Worm (Caenorhabditis elegans) whole organism, L1 larva: ENCODE data around the gene otub-1.

Source experiments
- C16A3.4 ChIP-seq: fragments of 150-350 bp; optimal IDR thresholded peaks from 2 replicates; lab custom pipeline; 2014; ENCODE audit warnings: missing biosample characterization, missing genetic modification characterization
- F16B12.6 ChIP-seq: fragments of 150-350 bp; optimal IDR thresholded peaks from 2 replicates; lab custom pipeline; 2014; ENCODE audit warnings: missing biosample characterization, missing genetic modification characterization
- Y116A8C.19 ChIP-seq: sonication (generic microtip); optimal IDR thresholded peaks from 2 replicates; lab custom pipeline; 2016; ENCODE audit warnings: missing compliant biosample characterization, missing genetic modification characterization, borderline replicate concordance
- aha-1 ChIP-seq: fragments of 150-350 bp; optimal IDR thresholded peaks from 2 replicates; lab custom pipeline; 2014; ENCODE audit warnings: missing biosample characterization, missing genetic modification characterization
- aly-2 ChIP-seq: fragments of 150-350 bp; optimal IDR thresholded peaks from 2 replicates; lab custom pipeline; 2014; ENCODE audit warnings: missing biosample characterization, missing genetic modification characterization
- ceh-63 ChIP-seq: fragments of 200-800 bp; sonication (Bioruptor generic); optimal IDR thresholded peaks from 2 replicates; lab custom pipeline; 2018; ENCODE audit warnings: mild to moderate bottlenecking, missing genetic modification characterization, missing compliant biosample characterization
- ceh-8 ChIP-seq: fragments of 200-800 bp; sonication (Bioruptor generic); optimal IDR thresholded peaks from 2 replicates; lab custom pipeline; 2018; ENCODE audit warnings: mild to moderate bottlenecking, missing genetic modification characterization, moderate library complexity, missing compliant biosample characterization
- ceh-82 ChIP-seq, 3 experiments: fragments of 150-350 bp in 1 of 3; sonication (generic microtip) in 2 of 3; optimal IDR thresholded peaks; 2 replicates each; lab custom pipeline; 2014 to 2017; ENCODE audit warnings: missing biosample characterization in 3 of 3, missing genetic modification characterization in 3 of 3
- efl-1 ChIP-seq, 4 experiments: fragments of 150-350 bp; optimal IDR thresholded peaks in 3 of 4; peaks in 1 of 4; 1 replicate in 1 of 4; 2 replicates in 3 of 4; lab custom pipeline; 2014; ENCODE audit warnings: missing biosample characterization in 2 of 4, missing genetic modification characterization in 2 of 4, missing genetic modification reagents in 2 of 4
- egl-27 ChIP-seq, 2 experiments: fragments of 150-350 bp in 1 of 2; sonication (generic microtip); optimal IDR thresholded peaks; 3 replicates each; lab custom pipeline; 2017 to 2018; ENCODE audit warnings: missing biosample characterization in 2 of 2, missing genetic modification characterization in 2 of 2, missing genetic modification reagents in 2 of 2
- elt-3 ChIP-seq, 6 experiments: fragments of 150-350 bp in 1 of 6; sonication (generic microtip); optimal IDR thresholded peaks; 2 replicates each; lab custom pipeline; 2017 to 2018; ENCODE audit warnings: missing biosample characterization in 6 of 6, missing genetic modification characterization in 6 of 6, inconsistent platforms in 1 of 6
- fkh-10 ChIP-seq: sonication (generic microtip); optimal IDR thresholded peaks from 2 replicates; lab custom pipeline; 2017; ENCODE audit warnings: missing biosample characterization, missing genetic modification reagents, missing genetic modification characterization
- fkh-8 ChIP-seq: sonication (generic microtip); optimal IDR thresholded peaks from 2 replicates; lab custom pipeline; 2016; ENCODE audit warnings: mild to moderate bottlenecking, missing genetic modification characterization, missing compliant biosample characterization
- grh-1 ChIP-seq: fragments of 200-800 bp; sonication (Bioruptor generic); IDR thresholded peaks from 2 replicates; pipeline ENCODE4 v1.3.6; 2022; ENCODE audit warnings: missing genetic modification reagents, missing genetic modification characterization, missing compliant biosample characterization
- hpl-2 ChIP-seq: fragments of 150-350 bp; optimal IDR thresholded peaks from 2 replicates; lab custom pipeline; 2014; ENCODE audit warnings: missing biosample characterization, missing genetic modification reagents, missing genetic modification characterization
- irx-1 ChIP-seq: sonication (generic microtip); optimal IDR thresholded peaks from 2 replicates; lab custom pipeline; 2016; ENCODE audit warnings: missing genetic modification characterization, missing compliant biosample characterization
- isw-1 ChIP-seq: fragments of 200-800 bp; sonication (Bioruptor generic); IDR thresholded peaks from 2 replicates; pipeline ENCODE4 v1.3.6; 2022; ENCODE audit warnings: missing genetic modification characterization, missing compliant biosample characterization
- lin-14 ChIP-seq: fragments of 200-800 bp; sonication (Bioruptor generic); optimal IDR thresholded peaks from 2 replicates; lab custom pipeline; 2018; ENCODE audit warnings: mild to moderate bottlenecking, missing genetic modification characterization, moderate library complexity, missing compliant biosample characterization
- lir-3 ChIP-seq: sonication (generic microtip); optimal IDR thresholded peaks from 2 replicates; lab custom pipeline; 2016; ENCODE audit warnings: mild to moderate bottlenecking, missing genetic modification characterization, moderate library complexity, missing compliant biosample characterization; ENCODE audit not compliant: poor library complexity
- nhr-19 ChIP-seq: fragments of 200-800 bp; sonication (Bioruptor generic); conservative IDR thresholded peaks from 2 replicates; pipeline ENCODE4 v1.3.6; 2022; ENCODE audit warnings: missing genetic modification characterization, missing compliant biosample characterization
- nhr-28 ChIP-seq: fragments of 150-350 bp; optimal IDR thresholded peaks from 2 replicates; lab custom pipeline; 2014; ENCODE audit warnings: missing biosample characterization, missing genetic modification characterization
- nhr-71 ChIP-seq: sonication (generic microtip); optimal IDR thresholded peaks from 2 replicates; lab custom pipeline; 2016; ENCODE audit warnings: mild to moderate bottlenecking, missing genetic modification characterization, moderate library complexity, missing compliant biosample characterization
- nhr-85 ChIP-seq: sonication (generic microtip); peaks from one replicate; lab custom pipeline; 2016; ENCODE audit warnings: missing genetic modification characterization, inconsistent platforms, missing compliant biosample characterization
- rnt-1 ChIP-seq: sonication (generic microtip); optimal IDR thresholded peaks from 2 replicates; lab custom pipeline; 2016; ENCODE audit warnings: mild to moderate bottlenecking, missing genetic modification characterization, moderate library complexity, missing compliant biosample characterization
- skn-1 ChIP-seq: fragments of 150-350 bp; optimal IDR thresholded peaks from 2 replicates; lab custom pipeline; 2014; ENCODE audit warnings: missing biosample characterization, missing genetic modification characterization
- snpc-4 ChIP-seq: fragments of 150-350 bp; optimal IDR thresholded peaks from 2 replicates; lab custom pipeline; 2014; ENCODE audit warnings: missing biosample characterization, missing genetic modification characterization
- snu-23 ChIP-seq: sonication (generic microtip); optimal IDR thresholded peaks from 2 replicates; lab custom pipeline; 2016; ENCODE audit warnings: missing genetic modification characterization, missing compliant biosample characterization
- sup-37 ChIP-seq: fragments of 200-800 bp; sonication (Bioruptor generic); optimal IDR thresholded peaks from 2 replicates; lab custom pipeline; 2018; ENCODE audit warnings: mild to moderate bottlenecking, missing genetic modification characterization, missing compliant biosample characterization
- swsn-7 ChIP-seq: sonication (generic microtip); optimal IDR thresholded peaks from 2 replicates; lab custom pipeline; 2016; ENCODE audit warnings: missing genetic modification characterization, missing compliant biosample characterization
- tbx-2 ChIP-seq: sonication (generic microtip); optimal IDR thresholded peaks from 2 replicates; lab custom pipeline; 2016; ENCODE audit warnings: missing genetic modification characterization, missing compliant biosample characterization
- unc-130 ChIP-seq: fragments of 150-350 bp; optimal IDR thresholded peaks from 2 replicates; lab custom pipeline; 2017; ENCODE audit warnings: missing biosample characterization, missing genetic modification characterization, inconsistent platforms
- unc-62 ChIP-seq: fragments of 150-350 bp; optimal IDR thresholded peaks from 2 replicates; lab custom pipeline; 2014; ENCODE audit warnings: missing biosample characterization, missing genetic modification reagents, missing genetic modification characterization
- unc-98 ChIP-seq: fragments of 200-800 bp; sonication (Bioruptor generic); IDR thresholded peaks from 2 replicates; pipeline ENCODE4 v1.3.6; 2022; ENCODE audit warnings: missing genetic modification characterization, missing compliant biosample characterization
- xbp-1 ChIP-seq: sonication (generic microtip); optimal IDR thresholded peaks from 2 replicates; lab custom pipeline; 2016; ENCODE audit warnings: missing genetic modification characterization, missing compliant biosample characterization

Gene otub-1

ce11 chrV:15065837-15066348, at the start of gene otub-1:
TSS of gene otub-1 (plus strand) at chrV:15066298.
- no peak for TF ChIP-seq efl-1 (optimal IDR thresholded peaks at IDR 0.05; lab: Kevin White, UChicago)
- peak in 1 of 2 experiments; percentile 13 for TF ChIP-seq efl-1 (GFP tag; optimal IDR thresholded peaks at IDR 0.05 in 1 of 2; lab: Kevin White, UChicago)
- TF ChIP-seq fkh-10 (GFP tag; lab: Kevin White, UChicago): no peak
- no peak for TF ChIP-seq swsn-7 (tag; lab: Kevin White, UChicago)

DNA sequence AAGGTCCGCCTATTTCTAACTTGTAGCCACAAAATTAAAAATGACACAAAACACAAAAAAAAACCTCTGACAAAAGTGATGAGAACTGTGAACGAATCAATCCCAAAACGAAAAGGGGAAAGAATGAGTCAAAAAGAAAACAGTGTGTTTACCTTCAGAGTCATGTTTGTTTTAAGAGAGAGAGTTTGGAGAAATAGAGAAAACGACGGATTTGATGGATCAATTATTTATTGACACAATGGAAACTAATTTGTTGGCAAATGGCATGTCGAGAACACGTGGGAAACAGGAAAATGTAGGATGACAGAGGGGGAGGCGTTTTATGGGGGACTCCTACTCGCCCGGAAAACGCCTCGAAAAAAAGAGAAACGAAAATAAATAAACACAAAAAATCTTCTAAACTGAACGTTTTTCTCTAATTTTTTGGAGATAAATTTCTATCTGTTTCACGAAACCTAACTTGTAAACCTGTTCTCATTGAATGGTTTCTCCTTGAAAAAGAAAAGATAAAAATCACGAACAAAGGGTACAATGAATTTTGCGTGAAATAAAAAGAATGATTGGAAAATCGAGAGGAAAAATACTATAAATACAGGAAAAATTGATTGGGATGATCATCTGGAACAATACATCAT, 49.2 kb upstream of the otub-1 start:
- peak; percentile 2 for TF ChIP-seq nhr-71 (tag; lab: Kevin White, UChicago)
- peak; percentile 60 for TF ChIP-seq lin-14 (GFP tag; lab: Kevin White, UChicago)
- TF ChIP-seq xbp-1 (tag; lab: Kevin White, UChicago): no peak
- TF ChIP-seq unc-98 (GFP tag; lab: Robert Waterston, UW): no peak
- TF ChIP-seq sup-37 (GFP tag; lab: Kevin White, UChicago): no peak
- TF ChIP-seq grh-1 (GFP tag; lab: Robert Waterston, UW): 0 out of 2 replicates have a peak, but pooled peaks have one; percentile 26
- no peak for TF ChIP-seq snpc-4 (tag; lab: Kevin White, UChicago)
- no peak for TF ChIP-seq tbx-2 (tag; lab: Kevin White, UChicago)
- no peak for TF ChIP-seq Y116A8C.19
- peak in 1 of 6 experiments; percentile 16 for TF ChIP-seq elt-3 (tag; optimal IDR thresholded peaks at IDR 0.05; lab: Kevin White, UChicago)
- peak; percentile 86 for TF ChIP-seq nhr-85 (tag; lab: Kevin White, UChicago)

DNA sequence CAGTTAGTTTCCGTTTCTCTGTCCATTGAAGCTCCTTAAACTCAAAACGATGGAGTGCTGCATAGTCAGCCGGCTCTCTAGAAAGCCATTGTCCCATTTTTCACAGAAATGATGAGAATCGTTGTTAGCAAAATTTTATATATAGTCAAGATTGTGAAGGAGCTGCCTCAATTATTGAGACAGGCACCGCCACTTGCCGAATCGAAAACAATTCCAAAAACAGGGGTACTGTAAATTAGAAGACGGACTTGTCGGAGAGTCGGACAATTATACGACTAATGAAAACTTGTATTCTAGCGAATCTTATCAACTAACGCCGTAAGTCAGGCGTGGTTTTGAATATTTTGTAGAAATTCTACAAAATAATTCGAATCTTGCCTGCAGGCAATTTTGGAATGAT, 45.9 kb upstream of the otub-1 start, which contains the start of gene F14H8.2:
F14H8.2 (minus strand) TSS at position 101 of the 400 bp plus-strand sequence.
- TF ChIP-seq swsn-7 (tag; lab: Kevin White, UChicago): no peak
- TF ChIP-seq hpl-2 (GFP tag; lab: Kevin White, UChicago): no peak
- no peak for TF ChIP-seq fkh-10 (GFP tag; lab: Kevin White, UChicago)
- TF ChIP-seq irx-1 (tag; lab: Kevin White, UChicago): no peak
- no peak for TF ChIP-seq efl-1 (optimal IDR thresholded peaks at IDR 0.05; lab: Kevin White, UChicago)
- TF ChIP-seq efl-1 (GFP tag; optimal IDR thresholded peaks at IDR 0.05 in 1 of 2; lab: Kevin White, UChicago): peak in 1 of 2 experiments; percentile 59
- peak; percentile 1 for TF ChIP-seq ceh-8 (GFP tag; lab: Kevin White, UChicago)
- TF ChIP-seq, all 84 proteins: peak for 2

DNA sequence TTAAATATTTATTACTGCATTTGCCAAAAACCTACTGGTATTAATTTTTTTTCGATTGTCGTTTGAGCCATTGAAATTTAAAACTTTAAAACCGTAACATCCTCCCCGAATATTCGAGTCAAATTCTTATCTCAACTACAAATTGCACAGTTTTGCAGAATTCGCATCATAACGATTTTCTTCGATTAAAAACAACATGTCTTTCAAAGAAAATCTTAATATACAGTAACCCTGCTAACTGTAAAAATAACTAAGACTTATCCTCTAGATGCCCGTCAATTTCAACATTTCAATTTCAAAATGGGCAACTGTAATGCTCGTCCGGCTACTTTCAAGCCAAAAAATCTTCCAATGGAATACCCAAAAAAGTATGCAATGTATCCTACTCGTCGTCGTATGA, 45.4 kb upstream of the otub-1 start, which contains the start of gene F14H8.5:
F14H8.5 (plus strand) TSS at position 301 of the 400 bp plus-strand sequence.
- no peak for TF ChIP-seq aly-2
- TF ChIP-seq skn-1: no peak
- TF ChIP-seq snpc-4 (tag; lab: Kevin White, UChicago): no peak
- TF ChIP-seq ceh-82 (tag; optimal IDR thresholded peaks at IDR 0.05; lab: Kevin White, UChicago): no peak
- no peak for TF ChIP-seq swsn-7 (tag; lab: Kevin White, UChicago)
- no peak for TF ChIP-seq xbp-1 (tag; lab: Kevin White, UChicago)
- TF ChIP-seq snu-23 (GFP tag; lab: Kevin White, UChicago): no peak
- no peak for TF ChIP-seq fkh-8 (tag; lab: Kevin White, UChicago)
- TF ChIP-seq unc-98 (GFP tag; lab: Robert Waterston, UW): no peak
- TF ChIP-seq isw-1 (GFP tag; lab: Robert Waterston, UW): no peak
- no peak for TF ChIP-seq F16B12.6 (tag; lab: Kevin White, UChicago)
- no peak for TF ChIP-seq lir-3
- no peak for TF ChIP-seq unc-130 (tag; lab: Kevin White, UChicago)
- no peak for TF ChIP-seq nhr-19 (GFP tag; lab: Robert Waterston, UW)
- TF ChIP-seq rnt-1 (tag; lab: Kevin White, UChicago): no peak
- no peak for TF ChIP-seq ceh-63 (GFP tag; lab: Kevin White, UChicago)

ce11 chrV:15023544-15023943, 42.6 kb upstream of the otub-1 start, which contains the start of gene F14H8.4:
TSS of gene F14H8.4 (plus strand) at chrV:15023844.
- TF ChIP-seq Y116A8C.19: no peak
- TF ChIP-seq egl-27 (tag; optimal IDR thresholded peaks at IDR 0.05; lab: Kevin White, UChicago): no peak
- TF ChIP-seq aha-1 (tag; lab: Kevin White, UChicago): no peak
- TF ChIP-seq C16A3.4 (tag; lab: Kevin White, UChicago): no peak
- TF ChIP-seq nhr-28 (tag; lab: Kevin White, UChicago): no peak
- peak; percentile 58 for TF ChIP-seq ceh-8 (GFP tag; lab: Kevin White, UChicago)
- TF ChIP-seq unc-62 (GFP tag; lab: Kevin White, UChicago): no peak
